Worm (Caenorhabditis elegans): Measurements from ENCODE around the gene ztf-14.

- TF ChIP-seq pha-4 (tag; optimal IDR thresholded peaks at IDR 0.05) (no peak), rnt-1 (tag; optimal IDR thresholded peaks at IDR 0.05) (peak; percentile 15), dve-1 (tag; optimal IDR thresholded peaks at IDR 0.05) (peak; percentile 54), madf-2 (tag; optimal IDR thresholded peaks at IDR 0.05) (no peak)
Measured at ce11 chrX:14489945-14490344, 5.9 kb upstream of the ztf-14 start, which contains the start of gene his-24.

Measured in whole organism, late embryonic.